Worm (Caenorhabditis elegans) whole organism, L4/young adult: ENCODE measurements around the gene C07A12.2.

Experiments
- W03F9.2 ChIP-seq: fragments of 150-350 bp; optimal IDR thresholded peaks from 2 replicates; lab custom pipeline; 2014; ENCODE audit warnings: missing biosample characterization, missing genetic modification characterization
- him-1 ChIP-seq: sonication (generic microtip); optimal IDR thresholded peaks from 2 replicates; lab custom pipeline; 2016; ENCODE audit warnings: missing genotype, missing genetic modification reagents, missing genetic modification characterization, missing compliant biosample characterization

ce11 chrX:4532160-4532741 lies 12.4 kb upstream of the C07A12.2 start, which contains the start of gene nhr-35:
- no peak for TF ChIP-seq him-1 (tag; lab: Kevin White, UChicago)
- TF ChIP-seq W03F9.2 (tag; lab: Kevin White, UChicago) = no peak
